Fruit fly (Drosophila melanogaster) whole organism, wandering third instar larva: ENCODE measurements around the gene CG42586.

ENCODE experiments used
- Abd-B ChIP-seq: fragments of >200 bp; optimal IDR thresholded peaks from 2 replicates; lab custom pipeline; 2017; ENCODE audit warnings: missing biosample characterization, missing genetic modification characterization
- CG32264 ChIP-seq: fragments of 200-800 bp; sonication (Bioruptor generic); optimal IDR thresholded peaks from 2 replicates; lab custom pipeline; 2016; ENCODE audit warnings: missing biosample characterization, missing genetic modification characterization
- CG9705 ChIP-seq: fragments of 200-800 bp; sonication (Bioruptor generic); optimal IDR thresholded peaks from 2 replicates; lab custom pipeline; 2018; ENCODE audit warnings: missing biosample characterization, mild to moderate bottlenecking, missing genetic modification characterization
- CrebA ChIP-seq: fragments of 200-800 bp; sonication (Bioruptor generic); optimal IDR thresholded peaks from 2 replicates; lab custom pipeline; 2016; ENCODE audit warnings: missing biosample characterization, mild to moderate bottlenecking, missing genetic modification characterization, borderline replicate concordance
- Dfd ChIP-seq: fragments of >200 bp; optimal IDR thresholded peaks from 2 replicates; lab custom pipeline; 2017; ENCODE audit warnings: missing biosample characterization, missing genetic modification characterization
- Dif ChIP-seq: fragments of 200-275, 200-300 bp; sonication (Bioruptor generic); optimal IDR thresholded peaks from 2 replicates; lab custom pipeline; 2018; ENCODE audit warnings: missing biosample characterization, missing genetic modification characterization; ENCODE audit not compliant: partially characterized antibody
- GATAd ChIP-seq: sonication (Bioruptor generic); optimal IDR thresholded peaks from 2 replicates; lab custom pipeline; 2016; ENCODE audit warnings: missing biosample characterization, missing genetic modification characterization
- HLH106 ChIP-seq: fragments of 200-800 bp; optimal IDR thresholded peaks from 3 replicates; lab custom pipeline; 2019; ENCODE audit warnings: missing biosample characterization, mild to moderate bottlenecking, missing genetic modification characterization, moderate library complexity
- Hnf4 ChIP-seq: fragments of 200-800 bp; sonication (Bioruptor generic); optimal IDR thresholded peaks from 2 replicates; lab custom pipeline; 2016; ENCODE audit warnings: missing biosample characterization, mild to moderate bottlenecking, missing genetic modification characterization
- Hr78 ChIP-seq: fragments of >200 bp; optimal IDR thresholded peaks from 2 replicates; lab custom pipeline; 2017; ENCODE audit warnings: missing biosample characterization, missing genetic modification characterization
- Hr83 ChIP-seq: fragments of 200-300 bp; sonication (Bioruptor generic); optimal IDR thresholded peaks from 2 replicates; lab custom pipeline; 2016; ENCODE audit warnings: missing biosample characterization, mild to moderate bottlenecking, missing genetic modification characterization, moderate library complexity; ENCODE audit not compliant: poor library complexity, severe bottlenecking
- Jra ChIP-seq: sonication (Bioruptor generic); optimal IDR thresholded peaks from 2 replicates; lab custom pipeline; 2016; ENCODE audit warnings: missing biosample characterization, missing genetic modification characterization
- Mio ChIP-seq: sonication (Bioruptor generic); optimal IDR thresholded peaks from 2 replicates; lab custom pipeline; 2016; ENCODE audit warnings: missing biosample characterization, missing genetic modification characterization
- Myc ChIP-seq: fragments of >200 bp; optimal IDR thresholded peaks from 2 replicates; lab custom pipeline; 2017
- N ChIP-seq: fragments of >200 bp; optimal IDR thresholded peaks from 2 replicates; lab custom pipeline; 2018; ENCODE audit warnings: missing biosample characterization, missing external identifiers, missing genetic modification characterization
- OdsH ChIP-seq: fragments of 200-800 bp; sonication (Bioruptor generic); optimal IDR thresholded peaks from 2 replicates; lab custom pipeline; 2016; ENCODE audit warnings: missing biosample characterization, mild to moderate bottlenecking, missing genetic modification characterization
- Rel ChIP-seq, 2 experiments: fragments of 200-800 bp; sonication (Bioruptor generic) in 1 of 2; optimal IDR thresholded peaks; 2 replicates in 1 of 2; 3 replicates in 1 of 2; lab custom pipeline; 2016 to 2019; ENCODE audit warnings: mild to moderate bottlenecking in 2 of 2, missing biosample characterization in 2 of 2, missing genetic modification characterization in 2 of 2, moderate library complexity in 1 of 2
- Sp1 ChIP-seq: fragments of 200-800 bp; sonication (Bioruptor generic); optimal IDR thresholded peaks from 3 replicates; lab custom pipeline; 2019; ENCODE audit warnings: missing biosample characterization, mild to moderate bottlenecking, missing genetic modification characterization, moderate library complexity
- Vsx2 ChIP-seq: fragments of 200-300, 225-300 bp; sonication (Bioruptor generic); optimal IDR thresholded peaks from 2 replicates; lab custom pipeline; 2018; ENCODE audit warnings: missing biosample characterization, missing genetic modification characterization; ENCODE audit not compliant: partially characterized antibody
- br ChIP-seq: fragments of 200-800 bp; sonication (Bioruptor generic); optimal IDR thresholded peaks from 2 replicates; lab custom pipeline; 2016; ENCODE audit warnings: missing biosample characterization, missing genetic modification characterization
- brk ChIP-seq: fragments of 200-800 bp; sonication (Bioruptor generic); optimal IDR thresholded peaks from 2 replicates; lab custom pipeline; 2016; ENCODE audit warnings: missing biosample characterization, mild to moderate bottlenecking, missing genetic modification characterization
- dl ChIP-seq, 2 experiments: fragments of 175-275, 200-275 bp in 1 of 2; fragments of 200-275 bp in 1 of 2; sonication (Bioruptor generic); optimal IDR thresholded peaks; lab custom pipeline; 2018; ENCODE audit warnings: mild to moderate bottlenecking in 2 of 2, missing biosample characterization in 2 of 2, missing genetic modification characterization in 2 of 2, moderate library complexity in 2 of 2; ENCODE audit not compliant: partially characterized antibody in 2 of 2, insufficient read depth in 1 of 2
- dmrt93B ChIP-seq: fragments of 200-800 bp; sonication (Bioruptor generic); optimal IDR thresholded peaks from 2 replicates; lab custom pipeline; 2018; ENCODE audit warnings: missing biosample characterization, mild to moderate bottlenecking, missing genetic modification characterization
- dsf ChIP-seq: sonication (Bioruptor generic); optimal IDR thresholded peaks from 2 replicates; lab custom pipeline; 2016; ENCODE audit warnings: missing biosample characterization, missing genetic modification characterization, borderline replicate concordance
- ey ChIP-seq: fragments of 200-800 bp; sonication (Bioruptor generic); optimal IDR thresholded peaks from 2 replicates; lab custom pipeline; 2016; ENCODE audit warnings: missing biosample characterization, missing genetic modification characterization
- foxo ChIP-seq, 2 experiments: fragments of 200-800 bp; sonication (Bioruptor generic); optimal IDR thresholded peaks; 2 replicates in 1 of 2; 3 replicates in 1 of 2; lab custom pipeline; 2016 to 2017; ENCODE audit warnings: missing biosample characterization in 2 of 2, missing genetic modification characterization in 2 of 2
- fru ChIP-seq: fragments of 200-800 bp; sonication (Bioruptor generic); optimal IDR thresholded peaks from 3 replicates; lab custom pipeline; 2016; ENCODE audit warnings: missing biosample characterization, mild to moderate bottlenecking, missing genetic modification characterization
- h ChIP-seq: fragments of 200-800 bp; sonication (Bioruptor generic); optimal IDR thresholded peaks from 3 replicates; lab custom pipeline; 2016; ENCODE audit warnings: missing biosample characterization, mild to moderate bottlenecking, missing genetic modification characterization
- jim ChIP-seq: fragments of 175-275, 200-325 bp; sonication (Bioruptor generic); optimal IDR thresholded peaks from 2 replicates; lab custom pipeline; 2016; ENCODE audit warnings: missing biosample characterization, mild to moderate bottlenecking, missing genetic modification characterization
- lola ChIP-seq: fragments of >200 bp; optimal IDR thresholded peaks from 2 replicates; lab custom pipeline; 2017; ENCODE audit warnings: missing biosample characterization, missing genetic modification characterization
- pan ChIP-seq: fragments of >200 bp; optimal IDR thresholded peaks from 2 replicates; lab custom pipeline; 2017
- psq ChIP-seq: fragments of 200-800 bp; sonication (Bioruptor generic); optimal IDR thresholded peaks from 3 replicates; lab custom pipeline; 2017; ENCODE audit warnings: missing biosample characterization, mild to moderate bottlenecking, missing genetic modification characterization, moderate library complexity
- rgr ChIP-seq: fragments of 200-800 bp; sonication (Bioruptor generic); optimal IDR thresholded peaks from 3 replicates; lab custom pipeline; 2016; ENCODE audit warnings: missing biosample characterization, mild to moderate bottlenecking, missing genetic modification characterization
- sage ChIP-seq: fragments of 200-800 bp; sonication (Bioruptor generic); optimal IDR thresholded peaks from 2 replicates; lab custom pipeline; 2016; ENCODE audit warnings: missing biosample characterization, mild to moderate bottlenecking, missing genetic modification characterization
- sv ChIP-seq: fragments of 200-800 bp; sonication (Bioruptor generic); optimal IDR thresholded peaks from 3 replicates; lab custom pipeline; 2016; ENCODE audit warnings: missing biosample characterization, missing genetic modification characterization
- tai ChIP-seq: sonication (Bioruptor generic); optimal IDR thresholded peaks from 2 replicates; lab custom pipeline; 2016; ENCODE audit warnings: missing biosample characterization, missing genetic modification characterization
- usp ChIP-seq: fragments of >200 bp; optimal IDR thresholded peaks from 2 replicates; lab custom pipeline; 2017; ENCODE audit warnings: missing biosample characterization, missing genetic modification characterization
- woc ChIP-seq: sonication (Bioruptor generic); optimal IDR thresholded peaks from 2 replicates; lab custom pipeline; 2016; ENCODE audit warnings: missing biosample characterization, mild to moderate bottlenecking, missing genetic modification characterization

The CG42586 gene

DNA sequence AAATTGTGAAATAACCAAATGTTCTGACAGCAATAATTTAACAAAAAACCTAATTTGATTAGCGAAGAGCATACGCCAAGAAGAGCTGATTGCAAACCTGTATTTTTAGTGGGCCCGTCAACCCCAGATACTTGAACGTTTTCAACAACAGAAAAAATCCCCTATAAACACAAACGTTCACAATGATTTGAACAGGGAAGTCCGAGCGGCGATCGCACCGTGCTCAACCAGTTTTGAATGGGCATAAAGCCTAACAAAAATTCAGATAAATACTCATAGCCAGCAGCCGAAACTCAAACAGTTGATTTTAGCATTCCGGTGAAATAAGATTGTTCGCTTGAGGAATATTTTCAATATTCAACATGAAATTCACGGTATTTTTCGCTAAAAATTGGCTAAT lies 28.2 kb downstream of the CG42586 start, which contains the start of gene CG34165:
Gene CG34165, plus strand, starts transcription at position 284 of the 400 bp plus-strand sequence.
- no peak for TF ChIP-seq Hnf4
- TF ChIP-seq Rel (GFP tag; optimal IDR thresholded peaks at IDR 0.05; lab: Kevin White, UChicago), result no peak
- peak; percentile 90 for TF ChIP-seq Rel (tag; optimal IDR thresholded peaks at IDR 0.05; lab: Kevin White, UChicago)
- no peak for TF ChIP-seq jim (GFP tag; lab: Kevin White, UChicago)
- TF ChIP-seq N (GFP tag; lab: Kevin White, UChicago), result no peak

DNA sequence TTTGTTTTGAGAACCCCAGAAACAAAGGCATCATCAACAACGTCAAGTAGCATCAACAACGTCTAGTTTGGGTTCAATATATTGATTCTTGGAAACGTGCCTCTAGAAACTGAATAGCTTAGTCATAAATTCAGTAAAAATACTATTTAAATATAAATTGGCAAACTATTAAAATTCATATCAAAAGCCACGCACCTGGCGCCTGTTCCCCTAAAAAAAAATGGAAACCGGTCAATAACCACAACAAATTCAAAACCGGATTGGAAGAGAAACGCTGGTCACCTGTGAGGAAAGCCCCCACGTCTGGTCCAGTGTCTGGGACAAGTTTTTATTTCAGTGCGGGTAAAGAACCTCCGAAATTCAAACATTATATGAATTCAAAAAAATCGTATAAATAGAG lies 29.4 kb downstream of the CG42586 start, which contains the start of gene CG15282:
Gene CG15282, plus strand, starts transcription at position 227 of the 400 bp plus-strand sequence.
- peak; percentile 3 for TF ChIP-seq Dif
- TF ChIP-seq Rel (GFP tag; optimal IDR thresholded peaks at IDR 0.05; lab: Kevin White, UChicago), result no peak
- peak; percentile 49 for TF ChIP-seq Rel (tag; optimal IDR thresholded peaks at IDR 0.05; lab: Kevin White, UChicago)
- TF ChIP-seq CrebA (GFP tag; lab: Kevin White, UChicago), result no peak
- TF ChIP-seq GATAd, result no peak
- no peak for TF ChIP-seq dmrt93B (GFP tag; lab: Kevin White, UChicago)
- no peak for TF ChIP-seq h (GFP tag; lab: Kevin White, UChicago)

- peak; percentile 97 for TF ChIP-seq Myc (lab: Kevin White, UChicago)
- TF ChIP-seq Sp1 (GFP tag; lab: Kevin White, UChicago), result no peak
- peak; percentile 68 for TF ChIP-seq sv (GFP tag; lab: Kevin White, UChicago)
- peak; percentile 75 for TF ChIP-seq rgr (GFP tag; lab: Kevin White, UChicago)
- TF ChIP-seq br (GFP tag; lab: Kevin White, UChicago), result peak; percentile 59
- peak; percentile 1 for TF ChIP-seq brk
- peak; percentile 69 for TF ChIP-seq fru (GFP tag; lab: Kevin White, UChicago)
- TF ChIP-seq HLH106 (tag; lab: Kevin White, UChicago), result peak; percentile 62
- no peak for TF ChIP-seq Rel (GFP tag; optimal IDR thresholded peaks at IDR 0.05; lab: Kevin White, UChicago)
- peak; percentile 16 for TF ChIP-seq Rel (tag; optimal IDR thresholded peaks at IDR 0.05; lab: Kevin White, UChicago)
- no peak for TF ChIP-seq lola (GFP tag; lab: Kevin White, UChicago)
- TF ChIP-seq foxo (GFP tag; optimal IDR thresholded peaks at IDR 0.05; lab: Kevin White, UChicago), result peak in 1 of 2 experiments; percentile 84
- no peak for TF ChIP-seq Hr78 (GFP tag; lab: Kevin White, UChicago)
- peak; percentile 92 for TF ChIP-seq Hr83 (GFP tag; lab: Kevin White, UChicago)
- no peak for TF ChIP-seq Vsx2
- peak; percentile 67 for TF ChIP-seq tai (GFP tag; lab: Kevin White, UChicago)
- TF ChIP-seq dsf (GFP tag; lab: Kevin White, UChicago), result no peak
- TF ChIP-seq CG32264 (GFP tag; lab: Kevin White, UChicago), result peak; percentile 61
- peak; percentile 73 for TF ChIP-seq OdsH (GFP tag; lab: Kevin White, UChicago)
- TF ChIP-seq CrebA (GFP tag; lab: Kevin White, UChicago), result no peak
- peak; percentile 2 for TF ChIP-seq Mio (GFP tag; lab: Kevin White, UChicago)
- TF ChIP-seq Dif, result no peak
- TF ChIP-seq Hnf4, result peak; percentile 67
- peak; percentile 40 for TF ChIP-seq CG9705 (GFP tag; lab: Kevin White, UChicago)
- TF ChIP-seq dmrt93B (GFP tag; lab: Kevin White, UChicago), result peak; percentile 47
- no peak for TF ChIP-seq woc
- TF ChIP-seq Abd-B (GFP tag; lab: Kevin White, UChicago), result no peak
- TF ChIP-seq Dfd (GFP tag; lab: Kevin White, UChicago), result no peak
- no peak for TF ChIP-seq usp (GFP tag; lab: Kevin White, UChicago)
- TF ChIP-seq jim (GFP tag; lab: Kevin White, UChicago), result peak; percentile 20
- no peak for TF ChIP-seq GATAd
- peak; percentile 68 for TF ChIP-seq ey (GFP tag; lab: Kevin White, UChicago)
- peak; percentile 55 for TF ChIP-seq psq (GFP tag; lab: Kevin White, UChicago)
- no peak for TF ChIP-seq pan (lab: Kevin White, UChicago)
- no peak for TF ChIP-seq sage
- TF ChIP-seq dl (GFP tag; optimal IDR thresholded peaks at IDR 0.05; lab: Kevin White, UChicago; ENCODE audit: insufficient read depth in 1 of 2, partially characterized antibody in 2 of 2), result no peak
- TF ChIP-seq Jra, result peak; percentile 61
- no peak for TF ChIP-seq N (GFP tag; lab: Kevin White, UChicago)
- TF ChIP-seq h (GFP tag; lab: Kevin White, UChicago), result peak; percentile 81
Measured at dm6 chr2L:14706194-14706593, 35.4 kb downstream of the CG42586 start.
